Fruit fly (Drosophila melanogaster) whole organism, embryonic: ENCODE data around the gene Adsl.

Experiments used
- CG13624 ChIP-seq: fragments of 200-800 bp; sonication (Bioruptor generic); optimal IDR thresholded peaks from 2 replicates; lab custom pipeline; 2016; ENCODE audit warnings: missing biosample characterization, missing genetic modification characterization
- CG14050 ChIP-seq: fragments of 200-800 bp; sonication (Bioruptor generic); IDR thresholded peaks from 3 replicates; pipeline ENCODE4 v1.3.6; 2022; ENCODE audit warnings: missing biosample characterization, missing genetic modification characterization
- CG15011 ChIP-seq: fragments of 200-800 bp; sonication (Bioruptor generic); optimal IDR thresholded peaks from 3 replicates; lab custom pipeline; 2018; ENCODE audit warnings: missing biosample characterization, mild to moderate bottlenecking, missing genetic modification characterization
- CG2120 ChIP-seq: fragments of 200-800 bp; sonication (Bioruptor generic); optimal IDR thresholded peaks from 3 replicates; lab custom pipeline; 2016; ENCODE audit warnings: missing biosample characterization, missing genetic modification characterization
- Rfx ChIP-seq: fragments of 200-800 bp; sonication (Bioruptor generic); IDR thresholded peaks from 2 replicates; pipeline ENCODE4 v1.3.6; 2022; ENCODE audit warnings: missing biosample characterization, missing genetic modification characterization
- ab ChIP-seq: fragments of 200-800 bp; sonication (Bioruptor generic); optimal IDR thresholded peaks from 2 replicates; lab custom pipeline; 2016; ENCODE audit warnings: missing biosample characterization, missing genetic modification characterization
- ato ChIP-seq: fragments of 200-800 bp; sonication (Bioruptor generic); IDR thresholded peaks from 2 replicates; pipeline ENCODE4 v1.3.6; 2022; ENCODE audit warnings: missing biosample characterization, missing genetic modification characterization; ENCODE audit not compliant: partially characterized antibody
- dm ChIP-seq: fragments of 200-800 bp; sonication (Bioruptor generic); optimal IDR thresholded peaks from 3 replicates; lab custom pipeline; 2016; ENCODE audit warnings: missing biosample characterization, missing genetic modification characterization
- ranshi ChIP-seq: fragments of 200-800 bp; sonication (Bioruptor generic); IDR thresholded peaks from 2 replicates; pipeline ENCODE4 v1.3.6; 2022; ENCODE audit warnings: missing biosample characterization, missing genetic modification characterization
- usp ChIP-seq: fragments of >200 bp; optimal IDR thresholded peaks from 2 replicates; lab custom pipeline; 2017; ENCODE audit warnings: missing biosample characterization, missing genetic modification characterization

- TF ChIP-seq CG2120 (no peak), CG15011 (GFP tag; lab: Kevin White, UChicago) (no peak), Rfx (GFP tag; lab: Robert Waterston, UW) (no peak), CG13624 (no peak), ato (no peak), usp (GFP tag; lab: Kevin White, UChicago) (no peak), ranshi (GFP tag; lab: Robert Waterston, UW) (no peak), CG14050 (no peak), dm (GFP tag; lab: Kevin White, UChicago) (no peak), ab (no peak)
These were observed 40.9 kb upstream of the Adsl start for dm6 chr3R:17061736-17062371.
